Fruit fly (Drosophila melanogaster): ENCODE results near the gene CG33645.

CG33645 gene

DNA sequence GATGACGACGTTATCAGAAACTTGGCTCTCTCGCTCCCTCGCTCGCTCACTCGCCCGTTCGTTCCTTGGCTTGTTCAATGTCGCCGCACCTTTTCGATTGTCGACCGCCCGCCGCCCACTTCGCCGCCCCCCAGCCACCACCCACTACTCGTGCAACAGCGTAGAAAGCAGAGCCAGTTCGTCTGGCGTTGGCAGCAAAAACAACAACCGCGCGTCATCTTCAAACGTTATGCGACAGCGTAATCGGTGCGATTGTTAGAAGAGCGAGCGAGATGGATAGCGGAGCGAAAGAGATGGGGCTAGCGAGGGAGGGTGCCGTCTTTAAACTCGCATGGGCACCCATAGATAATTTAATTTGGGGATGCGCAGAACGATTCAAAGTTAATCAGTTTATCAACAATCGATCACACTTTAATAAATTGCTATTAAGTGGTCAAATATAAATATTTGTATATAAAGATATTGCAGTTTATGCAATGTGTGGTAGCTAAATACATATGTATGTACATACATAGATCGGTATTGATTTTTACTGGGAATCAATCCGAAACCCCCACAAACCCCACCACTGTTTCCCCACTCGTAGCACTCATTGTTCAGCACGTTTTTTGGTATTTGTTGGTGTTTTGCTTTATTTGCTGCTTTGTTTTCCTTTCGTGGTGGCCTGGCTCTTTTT, 18.2 kb upstream of the CG33645 start (continued):
- TF ChIP-seq gem (tag; optimal IDR thresholded peaks at IDR 0.05) (peak; percentile 74), bowl (GFP tag; IDR thresholded peaks at IDR 0.05) (no peak), h (optimal IDR thresholded peaks at IDR 0.05) (no peak), fd64A (GFP tag; optimal IDR thresholded peaks at IDR 0.05) (no peak), CG8478 (optimal IDR thresholded peaks at IDR 0.05) (no peak), CG12744 (GFP tag; optimal IDR thresholded peaks at IDR 0.05) (no peak), CG1603 (tag; optimal IDR thresholded peaks at IDR 0.05) (peak; percentile 75), CG16813 (GFP tag; IDR thresholded peaks at IDR 0.05; ENCODE audit: partially characterized antibody) (no peak), Asciz (GFP tag; optimal IDR thresholded peaks at IDR 0.05) (no peak), CG13123 (GFP tag; optimal IDR thresholded peaks at IDR 0.05) (peak; percentile 45), Nf-YC (tag; optimal IDR thresholded peaks at IDR 0.05) (peak; percentile 26), MESR4 (GFP tag; optimal IDR thresholded peaks at IDR 0.05) (no peak), lov (optimal IDR thresholded peaks at IDR 0.05) (no peak), lov (GFP tag; IDR thresholded peaks at IDR 0.05) (no peak), nerfin-1 (tag; optimal IDR thresholded peaks at IDR 0.05) (peak; percentile 7), CG33557 (GFP tag; optimal IDR thresholded peaks at IDR 0.05) (no peak), Drgx (GFP tag; IDR thresholded peaks at IDR 0.05) (peak; percentile 54; the same call in 1 of the 2 replicates), CG2875 (GFP tag; optimal IDR thresholded peaks at IDR 0.05) (peak; percentile 34), salm (tag; optimal IDR thresholded peaks at IDR 0.05) (peak; percentile 51), wek (GFP tag; optimal IDR thresholded peaks at IDR 0.05) (peak; percentile 24), CG32532 (GFP tag; IDR thresholded peaks at IDR 0.05) (peak; percentile 69; the same call in 1 of the 2 replicates), CG16863 (GFP tag; optimal IDR thresholded peaks at IDR 0.05) (no peak), Oli (tag; optimal IDR thresholded peaks at IDR 0.05) (peak; percentile 64), slou (GFP tag; optimal IDR thresholded peaks at IDR 0.05) (no peak), CG2678 (tag; optimal IDR thresholded peaks at IDR 0.05) (peak; percentile 70), CG4282 (GFP tag; optimal IDR thresholded peaks at IDR 0.05) (no peak), nom (GFP tag; optimal IDR thresholded peaks at IDR 0.05) (no peak), az2 (GFP tag; optimal IDR thresholded peaks at IDR 0.05) (no peak), CG2120 (GFP tag; optimal IDR thresholded peaks at IDR 0.05) (peak; percentile 74), btn (GFP tag; optimal IDR thresholded peaks at IDR 0.05) (no peak), tup (GFP tag; optimal IDR thresholded peaks at IDR 0.05) (peak; percentile 46), CG3281 (GFP tag; optimal IDR thresholded peaks at IDR 0.05) (peak; percentile 60), CG32767 (GFP tag; IDR thresholded peaks at IDR 0.05) (no peak), CG3847 (GFP tag; IDR thresholded peaks at IDR 0.05) (peak; percentile 65), CG2889 (GFP tag; IDR thresholded peaks at IDR 0.05) (peak; percentile 58; the same call in 1 of the 3 replicates), Oaz (GFP tag; IDR thresholded peaks at IDR 0.05) (no peak), zen (tag; optimal IDR thresholded peaks at IDR 0.05) (no peak), ro (GFP tag; IDR thresholded peaks at IDR 0.05) (no peak), CG14014 (GFP tag; IDR thresholded peaks at IDR 0.05) (peak; percentile 53), CG1233 (GFP tag; optimal IDR thresholded peaks at IDR 0.05) (peak; percentile 18), nerfin-2 (GFP tag; IDR thresholded peaks at IDR 0.05; ENCODE audit: partially characterized antibody) (no peak), CG11560 (tag; IDR thresholded peaks at IDR 0.05) (peak; percentile 44; the same call in 2 of the 3 replicates), BtbVII (GFP tag; optimal IDR thresholded peaks at IDR 0.05) (peak; percentile 33), Mad (GFP tag; optimal IDR thresholded peaks at IDR 0.05) (no peak), bsh (GFP tag; optimal IDR thresholded peaks at IDR 0.05) (peak in 1 of 2 experiments; percentile 49), ind (GFP tag; optimal IDR thresholded peaks at IDR 0.05) (peak; percentile 56), CG6654 (GFP tag; optimal IDR thresholded peaks at IDR 0.05) (peak; percentile 34), CG3163 (GFP tag; optimal IDR thresholded peaks at IDR 0.05) (no peak), ara (GFP tag; IDR thresholded peaks at IDR 0.05) (0 out of 2 replicates have a peak, but pooled peaks have one; percentile 50), eve (GFP tag; optimal IDR thresholded peaks at IDR 0.05) (peak in 1 of 2 experiments; percentile 67), maf-S (GFP tag; optimal IDR thresholded peaks at IDR 0.05) (no peak)
